Fruit fly (Drosophila melanogaster): ENCODE measurements around the gene nSMase.

DNA sequence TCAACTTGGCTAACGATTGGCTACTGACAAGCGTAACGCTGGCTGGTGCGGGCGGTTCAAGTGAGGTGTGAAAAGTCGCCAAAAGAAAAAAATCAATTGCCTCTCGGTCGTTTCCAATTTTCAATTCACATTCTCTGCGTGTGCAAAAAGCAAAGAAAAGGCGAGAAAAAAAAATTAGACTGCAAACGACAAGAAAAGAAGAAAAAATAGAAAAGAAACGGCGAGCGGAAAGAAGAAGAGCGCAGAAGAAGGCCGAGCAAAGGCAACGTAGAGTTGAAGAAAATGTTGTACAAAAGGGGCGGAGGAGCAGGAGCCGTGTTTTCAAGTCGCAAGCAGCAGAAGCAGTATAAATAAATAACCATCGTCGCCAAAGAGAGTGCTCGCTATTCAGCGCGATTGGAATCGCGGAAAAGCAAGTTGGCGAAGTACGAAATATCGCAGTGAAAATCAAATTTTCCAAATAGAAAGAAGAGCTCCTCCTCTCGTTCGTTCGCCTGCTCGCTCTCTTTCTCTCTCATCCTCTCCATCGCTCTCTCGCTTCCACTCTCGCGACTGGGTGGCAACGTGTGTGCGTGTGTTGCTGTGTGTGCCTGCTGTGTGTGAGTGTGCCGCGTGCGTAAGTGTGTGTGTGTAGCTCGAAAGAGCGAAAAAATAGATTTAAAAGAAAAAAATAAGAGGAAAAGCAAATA lies 7.0 kb downstream of the nSMase start:
- no peak for TF ChIP-seq Pif1B (GFP tag; optimal IDR thresholded peaks at IDR 0.05)
- TF ChIP-seq CG4496 (GFP tag; IDR thresholded peaks at IDR 0.05), result peak; percentile 58
- TF ChIP-seq CG34367 (tag; optimal IDR thresholded peaks at IDR 0.05), result peak; percentile 19
- peak; percentile 65 for TF ChIP-seq Ets98B (GFP tag; IDR thresholded peaks at IDR 0.05)
- TF ChIP-seq CG15710 (tag; optimal IDR thresholded peaks at IDR 0.05), result peak; percentile 42
- peak; percentile 50; the same call in 1 of the 2 replicates for TF ChIP-seq CG32121 (GFP tag; IDR thresholded peaks at IDR 0.05)
- peak; percentile 62 for TF ChIP-seq gl (tag; optimal IDR thresholded peaks at IDR 0.05)

Data from whole organism, pupa.